Worm (Caenorhabditis elegans): ENCODE measurements around the gene bud-31.

bud-31 gene

ce11 chrIII:9717243-9717642 is 20.9 kb upstream of the bud-31 start (continued):
- TF ChIP-seq spr-1 (tag; optimal IDR thresholded peaks at IDR 0.05), result peak; percentile 16
- TF ChIP-seq madf-9 (GFP tag; conservative IDR thresholded peaks at IDR 0.05), result no peak
- peak; percentile 73 for TF ChIP-seq nhr-102 (tag; optimal IDR thresholded peaks at IDR 0.05)
- no peak for TF ChIP-seq daf-12 (tag; optimal IDR thresholded peaks at IDR 0.05)
- TF ChIP-seq D1046.2 (GFP tag; IDR thresholded peaks at IDR 0.05), result no peak
- TF ChIP-seq unc-62 (GFP tag; optimal IDR thresholded peaks at IDR 0.05 in 1 of 2), result peak in 1 of 2 experiments; percentile 35
- no peak for TF ChIP-seq unc-62 (tag; optimal IDR thresholded peaks at IDR 0.05)
- TF ChIP-seq ceh-28 (tag; optimal IDR thresholded peaks at IDR 0.05), result no peak
- TF ChIP-seq nhr-76 (tag; optimal IDR thresholded peaks at IDR 0.05), result no peak
- TF ChIP-seq snpc-4 (tag; optimal IDR thresholded peaks at IDR 0.05), result peak; percentile 91
- TF ChIP-seq F10B5.3 (tag; optimal IDR thresholded peaks at IDR 0.05), result peak; percentile 64
- no peak for TF ChIP-seq spr-3 (GFP tag; optimal IDR thresholded peaks at IDR 0.05)
- TF ChIP-seq pqm-1 (tag; optimal IDR thresholded peaks at IDR 0.05), result no peak
- no peak for TF ChIP-seq F26F4.8 (GFP tag; conservative IDR thresholded peaks at IDR 0.05)
- peak; percentile 63 for TF ChIP-seq dmd-6 (GFP tag; IDR thresholded peaks at IDR 0.05)
- TF ChIP-seq lim-7 (GFP tag; IDR thresholded peaks at IDR 0.05), result no peak
- TF ChIP-seq ceh-32 (tag; optimal IDR thresholded peaks at IDR 0.05; ENCODE audit: poor library complexity), result no peak
- peak; percentile 82; the same call in 1 of the 2 replicates for TF ChIP-seq lin-1 (GFP tag; IDR thresholded peaks at IDR 0.05)
- TF ChIP-seq ztf-11 (tag; optimal IDR thresholded peaks at IDR 0.05), result no peak
- no peak for TF ChIP-seq zip-2 (tag; optimal IDR thresholded peaks at IDR 0.05)
- no peak for TF ChIP-seq fkh-10 (GFP tag; optimal IDR thresholded peaks at IDR 0.05)
- no peak; the same call in 1 of the 2 replicates for TF ChIP-seq T26A8.4 (GFP tag; IDR thresholded peaks at IDR 0.05)
- no peak for TF ChIP-seq daf-19 (GFP tag; conservative IDR thresholded peaks at IDR 0.05)
- TF ChIP-seq dpl-1 (GFP tag; optimal IDR thresholded peaks at IDR 0.05), result peak; percentile 30
- TF ChIP-seq arid-1 (GFP tag; conservative IDR thresholded peaks at IDR 0.05), result no peak
- no peak for TF ChIP-seq sdz-12 (GFP tag; optimal IDR thresholded peaks at IDR 0.05)
- no peak for TF ChIP-seq nhr-10 (tag; optimal IDR thresholded peaks at IDR 0.05)
- TF ChIP-seq nhr-6 (tag; optimal IDR thresholded peaks at IDR 0.05), result peak; percentile 65
- TF ChIP-seq dmd-8 (GFP tag; IDR thresholded peaks at IDR 0.05), result no peak
- no peak; the same call in 1 of the 2 replicates for TF ChIP-seq hmg-1.1 (GFP tag; IDR thresholded peaks at IDR 0.05)
- TF ChIP-seq tag-97 (GFP tag; IDR thresholded peaks at IDR 0.05), result no peak
- TF ChIP-seq lin-38 (GFP tag; IDR thresholded peaks at IDR 0.05), result peak; percentile 67
- TF ChIP-seq ceh-44 (GFP tag; IDR thresholded peaks at IDR 0.05), result no peak
- TF ChIP-seq snpc-1.2 (GFP tag; IDR thresholded peaks at IDR 0.05), result no peak; the same call in 1 of the 2 replicates
- peak; percentile 90 for TF ChIP-seq F49E8.2 (tag; optimal IDR thresholded peaks at IDR 0.05; ENCODE audit: borderline replicate concordance)
- TF ChIP-seq F44E2.7 (GFP tag; IDR thresholded peaks at IDR 0.05), result no peak
- TF ChIP-seq R02D3.7 (tag; optimal IDR thresholded peaks at IDR 0.05), result no peak
- TF ChIP-seq nhr-237 (tag; optimal IDR thresholded peaks at IDR 0.05), result no peak
- no peak for TF ChIP-seq mdl-1 (tag; optimal IDR thresholded peaks at IDR 0.05)
- TF ChIP-seq zip-11 (GFP tag; IDR thresholded peaks at IDR 0.05), result no peak
- TF ChIP-seq hif-1 (tag; optimal IDR thresholded peaks at IDR 0.05), result peak in 1 of 2 experiments; percentile 8
- peak; percentile 33 for TF ChIP-seq ztf-7 (tag; optimal IDR thresholded peaks at IDR 0.05)
- TF ChIP-seq skn-1 (tag; optimal IDR thresholded peaks at IDR 0.05), result no peak
- peak; percentile 57 for TF ChIP-seq lin-13 (GFP tag; optimal IDR thresholded peaks at IDR 0.05)
- TF ChIP-seq ZK337.2 (GFP tag; IDR thresholded peaks at IDR 0.05), result 0 out of 2 replicates have a peak, but pooled peaks have one; percentile 12
- no peak for TF ChIP-seq Y105C5A.15 (GFP tag; IDR thresholded peaks at IDR 0.05)
- TF ChIP-seq ceh-20 (GFP tag; IDR thresholded peaks at IDR 0.05), result no peak
- no peak for TF ChIP-seq unc-39 (tag; optimal IDR thresholded peaks at IDR 0.05)
- TF ChIP-seq duxl-1 (tag; optimal IDR thresholded peaks at IDR 0.05; ENCODE audit: poor library complexity), result peak; percentile 48
- no peak for TF ChIP-seq ctbp-1 (GFP tag; IDR thresholded peaks at IDR 0.05)
- no peak for TF ChIP-seq mdt-29 (GFP tag; IDR thresholded peaks at IDR 0.05)
- no peak for TF ChIP-seq T20F7.1 (GFP tag; optimal IDR thresholded peaks at IDR 0.05)
- no peak for TF ChIP-seq fos-1 (tag; optimal IDR thresholded peaks at IDR 0.05)
